Worm (Caenorhabditis elegans): ENCODE results near the gene gex-4.

Gene gex-4

DNA sequence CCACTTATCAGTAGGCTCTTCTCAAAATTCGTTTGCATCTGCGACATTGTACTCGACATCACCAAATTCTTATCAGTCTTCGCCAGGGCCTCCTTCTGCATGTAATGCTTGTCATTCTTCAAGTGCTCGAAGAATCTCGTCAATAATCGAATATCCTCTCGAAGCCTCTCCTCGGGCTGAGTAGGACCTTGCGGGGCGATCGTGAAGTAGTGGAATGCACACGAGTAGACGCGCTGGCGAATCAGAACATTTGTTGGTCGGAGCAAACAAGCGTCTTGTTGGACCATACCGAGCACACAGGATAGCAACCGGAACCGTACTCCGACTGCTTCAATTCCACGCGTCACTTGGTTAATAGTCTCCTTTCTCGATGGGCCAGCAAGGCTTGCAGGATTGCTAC, 42.0 kb upstream of the gex-4 start:
- TF ChIP-seq madf-10 (tag; optimal IDR thresholded peaks at IDR 0.05) (no peak), akir-1 (GFP tag; optimal IDR thresholded peaks at IDR 0.05) (no peak)

DNA sequence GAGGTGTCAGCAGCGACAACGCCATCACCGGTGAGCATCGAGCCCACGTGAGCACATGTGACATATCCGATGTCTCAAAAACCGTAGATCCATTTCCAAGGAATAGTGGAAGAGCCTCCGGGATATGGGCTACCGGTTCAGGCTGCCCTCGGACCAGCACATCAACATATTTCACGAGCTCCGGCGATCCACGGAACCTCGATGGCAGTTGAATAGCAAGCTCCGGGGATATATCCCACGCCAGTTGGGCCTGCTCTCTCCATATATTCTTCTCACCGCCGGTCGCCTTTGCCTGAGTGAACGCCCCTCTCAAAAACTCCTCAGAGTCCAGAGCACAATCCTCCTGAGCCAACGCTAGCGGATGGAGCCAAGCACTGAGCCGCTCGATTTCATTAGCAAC, 41.4 kb upstream of the gex-4 start:
- TF ChIP-seq somi-1 (GFP tag; optimal IDR thresholded peaks at IDR 0.05) (no peak), pbrm-1 (GFP tag; IDR thresholded peaks at IDR 0.05) (no peak), zfh-2 (GFP tag; conservative IDR thresholded peaks at IDR 0.05) (peak; percentile 78), madf-3 (GFP tag; IDR thresholded peaks at IDR 0.05) (0 out of 2 replicates have a peak, but pooled peaks have one; percentile 45)

DNA sequence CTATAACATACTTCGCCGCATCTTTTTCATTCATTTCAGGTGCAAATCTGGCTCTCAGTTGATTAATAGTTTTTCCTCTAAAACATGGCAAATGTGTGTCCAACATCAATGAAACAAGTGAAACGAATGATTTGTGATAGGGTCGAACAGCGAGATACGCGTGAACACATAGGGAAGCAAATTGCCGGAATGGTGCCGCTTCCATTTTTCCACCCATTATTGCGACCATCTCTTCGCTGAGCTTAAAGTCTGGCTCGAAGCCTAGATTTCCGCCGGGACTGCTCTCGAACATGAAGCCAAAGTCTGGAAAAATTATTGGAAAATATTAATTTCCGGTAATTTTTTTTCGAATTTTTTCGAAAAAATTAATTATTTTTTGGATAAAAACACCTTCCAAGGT, 34.9 kb upstream of the gex-4 start:
- TF ChIP-seq egl-18 (GFP tag; IDR thresholded peaks at IDR 0.05) (no peak), Y67H2A.10 (GFP tag; conservative IDR thresholded peaks at IDR 0.05) (no peak)

DNA sequence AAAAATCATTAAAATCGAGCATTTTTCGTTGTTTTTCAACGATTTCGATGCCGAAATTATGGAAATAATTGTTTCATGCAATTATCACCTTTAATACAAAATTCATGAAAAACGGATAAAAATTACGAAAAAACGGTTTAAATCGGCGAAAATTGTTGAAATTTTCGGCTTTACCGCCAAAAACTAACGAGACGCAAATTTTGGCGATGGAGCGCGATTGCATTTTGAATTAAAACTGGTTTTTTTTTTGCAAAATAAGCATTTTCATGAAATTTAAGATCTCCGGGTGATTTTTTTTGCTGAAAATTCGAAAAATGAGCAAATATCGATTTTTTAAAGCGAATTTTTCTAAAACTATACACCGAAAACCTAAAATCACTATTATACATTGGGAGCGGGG, 32.7 kb upstream of the gex-4 start:
- TF ChIP-seq aptf-2 (GFP tag; conservative IDR thresholded peaks at IDR 0.05) (no peak), rec-8 (tag; optimal IDR thresholded peaks at IDR 0.05) (no peak), efl-1 (GFP tag; optimal IDR thresholded peaks at IDR 0.05) (peak; percentile 15)

DNA sequence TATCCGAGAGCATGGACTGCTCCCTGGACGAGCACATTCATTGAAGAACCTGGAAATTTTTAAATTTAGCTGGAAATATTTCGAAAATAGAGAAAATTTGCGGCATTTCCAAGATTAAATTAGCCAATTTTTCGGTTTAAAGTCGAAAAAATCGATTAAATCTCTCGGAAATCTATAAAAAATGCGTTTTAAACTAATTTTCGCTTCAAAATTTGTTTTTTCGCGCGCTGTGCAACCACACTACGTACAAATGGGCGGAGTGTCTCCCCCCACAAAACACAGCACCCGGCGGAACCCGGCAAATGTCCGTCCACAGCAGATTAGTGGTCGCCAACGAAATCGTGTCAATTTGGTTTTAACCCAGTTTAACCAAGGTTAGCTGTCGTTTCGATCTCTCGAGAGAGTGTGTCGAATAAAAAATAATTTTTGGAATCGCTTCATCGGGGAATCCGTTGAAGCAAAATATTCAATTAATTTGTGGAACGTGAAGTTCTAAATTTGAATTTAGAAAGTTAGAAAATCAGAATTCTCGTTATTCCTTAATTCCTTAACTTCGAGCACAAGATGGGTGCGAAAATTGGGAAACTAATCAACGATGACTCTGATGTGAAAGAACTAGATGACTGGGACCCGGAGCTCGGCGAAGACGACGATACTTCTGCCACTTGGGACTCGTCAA, 31.8 kb upstream of the gex-4 start, which contains the start of the genes tim-1 and Y75B8A.23:
Gene tim-1 (minus strand): TSS at position 51 of the 679 bp plus-strand sequence.
Gene Y75B8A.23 (plus strand): TSS at position 547 of the 679 bp plus-strand sequence.
- TF ChIP-seq efl-1 (GFP tag; optimal IDR thresholded peaks at IDR 0.05) (peak; percentile 97), F23B12.7 (tag; optimal IDR thresholded peaks at IDR 0.05; ENCODE audit: insufficient read depth) (peak; percentile 96), F37B4.10 (GFP tag; IDR thresholded peaks at IDR 0.05) (0 out of 2 replicates have a peak, but pooled peaks have one; percentile 10), ceh-40 (GFP tag; IDR thresholded peaks at IDR 0.05) (peak; percentile 67; the same call in 1 of the 2 replicates), ama-1 (optimal IDR thresholded peaks at IDR 0.05) (peak; percentile 98), ama-1 (GFP tag; optimal IDR thresholded peaks at IDR 0.05) (peak; percentile 54 to 94), F39B2.1 (GFP tag; IDR thresholded peaks at IDR 0.05) (peak; percentile 72; the same call in 1 of the 2 replicates), F57C9.4 (tag; optimal IDR thresholded peaks at IDR 0.05) (peak; percentile 58), bed-1 (GFP tag; IDR thresholded peaks at IDR 0.05) (no peak), lir-1 (GFP tag; conservative IDR thresholded peaks at IDR 0.05) (peak; percentile 86), F10E7.11 (tag; optimal IDR thresholded peaks at IDR 0.05) (peak; percentile 82), T26A5.8 (tag; optimal IDR thresholded peaks at IDR 0.05) (peak; percentile 44), snpc-1.1 (tag; optimal IDR thresholded peaks at IDR 0.05; ENCODE audit: insufficient read depth) (peak; percentile 100), rpc-1 (optimal IDR thresholded peaks at IDR 0.05) (peak; percentile 3), rpc-1 (tag; optimal IDR thresholded peaks at IDR 0.05) (peak; percentile 1), egrh-3 (GFP tag; IDR thresholded peaks at IDR 0.05) (peak; percentile 69), Y53G8AR.9 (GFP tag; conservative IDR thresholded peaks at IDR 0.05) (peak; percentile 95), nfya-1 (tag; optimal IDR thresholded peaks at IDR 0.05; ENCODE audit: borderline replicate concordance, insufficient read depth) (no peak), F49E8.2 (tag; optimal IDR thresholded peaks at IDR 0.05; ENCODE audit: insufficient read depth) (peak; percentile 97), mes-4 (tag; optimal IDR thresholded peaks at IDR 0.05) (peak; percentile 75), K11D2.4 (GFP tag; IDR thresholded peaks at IDR 0.05) (peak; percentile 89), bed-2 (GFP tag; IDR thresholded peaks at IDR 0.05) (peak; percentile 61; the same call in 1 of the 2 replicates), B0261.1 (tag; optimal IDR thresholded peaks at IDR 0.05) (peak; percentile 30), lsy-27 (tag; optimal IDR thresholded peaks at IDR 0.05; ENCODE audit: borderline replicate concordance, insufficient read depth) (peak; percentile 84), madf-6 (GFP tag; IDR thresholded peaks at IDR 0.05) (peak; percentile 95), unc-62 (GFP tag; optimal IDR thresholded peaks at IDR 0.05) (no peak), nhr-80 (tag; optimal IDR thresholded peaks at IDR 0.05) (peak; percentile 51), ztf-6 (GFP tag; IDR thresholded peaks at IDR 0.05) (0 out of 2 replicates have a peak, but pooled peaks have one; percentile 67), lin-26 (GFP tag; IDR thresholded peaks at IDR 0.05) (peak; percentile 78; the same call in 1 of the 2 replicates), let-607 (tag; optimal IDR thresholded peaks at IDR 0.05) (peak; percentile 68 to 84)

All from whole organism, young adult.